Worm (Caenorhabditis elegans) whole organism, midembryonic: ENCODE data around the gene sto-5.

Source experiments
- T22C8.4 ChIP-seq: fragments of 200-800 bp; sonication (Bioruptor generic); IDR thresholded peaks from 2 replicates; pipeline ENCODE4 v1.3.6; 2022; ENCODE audit warnings: missing genetic modification characterization, missing compliant biosample characterization
- cog-1 ChIP-seq: sonication (generic microtip); optimal IDR thresholded peaks from 2 replicates; lab custom pipeline; 2016; ENCODE audit warnings: missing genetic modification characterization, missing compliant biosample characterization
- flt-1 ChIP-seq: fragments of 200-800 bp; sonication (Bioruptor generic); IDR thresholded peaks from 2 replicates; pipeline ENCODE4 v1.3.6; 2022; ENCODE audit warnings: missing genetic modification characterization, missing compliant biosample characterization
- klf-2 ChIP-seq: fragments of 200-800 bp; sonication (Bioruptor generic); conservative IDR thresholded peaks from 2 replicates; pipeline ENCODE4 v1.3.6; 2022; ENCODE audit warnings: missing genetic modification reagents, missing genetic modification characterization, missing compliant biosample characterization
- med-1 ChIP-seq: sonication (generic microtip); optimal IDR thresholded peaks from 2 replicates; lab custom pipeline; 2017; ENCODE audit warnings: missing genetic modification characterization, mild to moderate bottlenecking, missing compliant biosample characterization, antibody characterized with exemption, missing genetic modification reagents; ENCODE audit not compliant: insufficient read depth
- ref-1 ChIP-seq: fragments of 200-800 bp; sonication (Bioruptor generic); conservative IDR thresholded peaks from 2 replicates; pipeline ENCODE4 v1.3.6; 2022; ENCODE audit warnings: missing genetic modification reagents, missing genetic modification characterization, missing compliant biosample characterization
- tab-1 ChIP-seq: fragments of 200-800 bp; sonication (Bioruptor generic); IDR thresholded peaks from 2 replicates; pipeline ENCODE4 v1.3.6; 2022; ENCODE audit warnings: missing genetic modification characterization, missing compliant biosample characterization
- ztf-23 ChIP-seq: fragments of 200-800 bp; sonication (Bioruptor generic); IDR thresholded peaks from 2 replicates; pipeline ENCODE4 v1.3.6; 2022; ENCODE audit warnings: missing genetic modification reagents, missing genetic modification characterization, missing compliant biosample characterization
- ztf-29 ChIP-seq: fragments of 200-800 bp; sonication (Bioruptor generic); IDR thresholded peaks from 2 replicates; pipeline ENCODE4 v1.3.6; 2022; ENCODE audit warnings: missing genetic modification reagents, missing genetic modification characterization, missing compliant biosample characterization

sto-5 gene

ce11 chrX:16792700-16793176 is 32.5 kb downstream of the sto-5 start, which contains the start of gene got-1.2:
TSS of gene got-1.2 (minus strand) at chrX:16793126.
- TF ChIP-seq ztf-23 (GFP tag; lab: Robert Waterston, UW) (no peak), tab-1 (0 out of 2 replicates have a peak, but pooled peaks have one; percentile 14)

ce11 chrX:16787152-16787551 is 38.1 kb downstream of the sto-5 start:
- no peak for TF ChIP-seq ztf-23 (GFP tag; lab: Robert Waterston, UW)
- no peak for TF ChIP-seq ref-1 (GFP tag; lab: Robert Waterston, UW)
- TF ChIP-seq flt-1 (GFP tag; lab: Robert Waterston, UW), result no peak
- no peak for TF ChIP-seq ztf-29 (GFP tag; lab: Robert Waterston, UW)
- TF ChIP-seq tab-1, result no peak
- TF ChIP-seq cog-1 (tag; lab: Kevin White, UChicago), result no peak

ce11 chrX:16786021-16786488 is 39.2 kb downstream of the sto-5 start, which contains the start of gene T01C8.2:
TSS of gene T01C8.2 (plus strand) at chrX:16786438.
- TF ChIP-seq med-1 (GFP tag; lab: Kevin White, UChicago), result no peak
- no peak for TF ChIP-seq tab-1
- no peak for TF ChIP-seq klf-2 (GFP tag; lab: Robert Waterston, UW)
- TF ChIP-seq ztf-29 (GFP tag; lab: Robert Waterston, UW), result no peak
- TF ChIP-seq cog-1 (tag; lab: Kevin White, UChicago), result no peak
- TF ChIP-seq ztf-23 (GFP tag; lab: Robert Waterston, UW), result no peak
- TF ChIP-seq T22C8.4 (GFP tag; lab: Robert Waterston, UW), result no peak
- TF ChIP-seq ref-1 (GFP tag; lab: Robert Waterston, UW), result no peak
- no peak for TF ChIP-seq flt-1 (GFP tag; lab: Robert Waterston, UW)

- TF ChIP-seq ztf-29 (GFP tag; lab: Robert Waterston, UW), result no peak
- no peak for TF ChIP-seq ref-1 (GFP tag; lab: Robert Waterston, UW)
- no peak for TF ChIP-seq tab-1
- no peak for TF ChIP-seq T22C8.4 (GFP tag; lab: Robert Waterston, UW)
- no peak for TF ChIP-seq ztf-23 (GFP tag; lab: Robert Waterston, UW)
- no peak for TF ChIP-seq med-1 (GFP tag; lab: Kevin White, UChicago)
- TF ChIP-seq flt-1 (GFP tag; lab: Robert Waterston, UW), result no peak
- no peak for TF ChIP-seq cog-1 (tag; lab: Kevin White, UChicago)
- no peak for TF ChIP-seq klf-2 (GFP tag; lab: Robert Waterston, UW)
Observed at ce11 chrX:16784038-16784437, 41.2 kb downstream of the sto-5 start.

DNA sequence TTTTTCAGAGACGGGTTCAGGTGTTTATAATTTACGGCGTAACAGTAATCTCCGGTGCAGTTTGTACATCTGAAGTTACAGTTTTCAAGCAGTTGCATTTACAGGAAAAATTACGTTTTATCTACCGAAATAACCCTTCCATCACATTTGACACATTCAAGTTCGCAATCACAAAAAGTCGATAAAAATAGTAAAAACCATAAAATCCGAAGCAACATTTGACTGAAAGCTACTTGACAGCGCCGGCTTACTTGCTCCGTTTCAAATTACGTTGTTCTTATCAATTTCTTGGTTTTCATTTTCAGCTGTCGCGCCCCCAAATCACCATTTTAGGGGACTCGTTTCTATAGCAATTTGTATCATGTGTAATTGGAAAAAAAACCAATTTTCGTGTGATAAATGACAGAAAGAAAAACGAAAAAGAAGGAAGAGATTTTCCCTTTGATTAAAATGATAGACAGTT is 42.4 kb downstream of the sto-5 start, which contains the start of gene T01C8.3:
T01C8.3 (minus strand) TSS at position 413 of the 463 bp plus-strand sequence.
- no peak for TF ChIP-seq T22C8.4 (GFP tag; lab: Robert Waterston, UW)
- TF ChIP-seq cog-1 (tag; lab: Kevin White, UChicago), result no peak
- TF ChIP-seq tab-1, result no peak
- no peak for TF ChIP-seq ref-1 (GFP tag; lab: Robert Waterston, UW)
- TF ChIP-seq klf-2 (GFP tag; lab: Robert Waterston, UW), result no peak
- TF ChIP-seq ztf-29 (GFP tag; lab: Robert Waterston, UW), result no peak
- no peak for TF ChIP-seq ztf-23 (GFP tag; lab: Robert Waterston, UW)
- no peak for TF ChIP-seq flt-1 (GFP tag; lab: Robert Waterston, UW)
- TF ChIP-seq med-1 (GFP tag; lab: Kevin White, UChicago), result no peak

DNA sequence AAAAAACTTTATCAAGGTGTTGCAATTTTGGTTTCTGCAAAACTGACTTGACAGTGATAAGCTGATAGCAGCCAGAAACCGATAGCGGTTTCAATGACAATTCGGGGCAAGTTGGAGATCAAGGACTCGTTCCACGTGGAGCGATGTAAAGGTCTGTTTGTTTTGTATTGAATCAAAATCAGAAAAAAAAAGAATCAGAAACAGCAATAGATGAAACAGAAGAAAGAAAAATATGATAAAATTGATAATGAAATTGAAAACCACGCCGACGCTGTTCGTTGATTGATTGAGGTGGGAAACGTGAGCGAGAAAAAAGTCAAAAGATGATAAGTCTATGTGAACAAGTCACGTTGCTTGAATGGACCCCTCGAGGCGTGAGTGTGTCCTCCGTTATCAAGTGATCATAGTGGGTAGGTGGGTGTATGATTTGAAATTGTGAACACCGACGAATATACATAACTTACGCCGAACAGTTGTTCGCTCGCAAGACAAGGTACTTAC is 49.9 kb downstream of the sto-5 start:
- TF ChIP-seq klf-2 (GFP tag; lab: Robert Waterston, UW), result no peak
- TF ChIP-seq flt-1 (GFP tag; lab: Robert Waterston, UW), result no peak
- TF ChIP-seq med-1 (GFP tag; lab: Kevin White, UChicago), result no peak
- no peak for TF ChIP-seq cog-1 (tag; lab: Kevin White, UChicago)
- TF ChIP-seq tab-1, result no peak
- TF ChIP-seq ztf-23 (GFP tag; lab: Robert Waterston, UW), result no peak
- TF ChIP-seq ztf-29 (GFP tag; lab: Robert Waterston, UW), result no peak
- TF ChIP-seq ref-1 (GFP tag; lab: Robert Waterston, UW), result no peak
- TF ChIP-seq T22C8.4 (GFP tag; lab: Robert Waterston, UW), result no peak

ce11 chrX:16773421-16773820 is 51.8 kb downstream of the sto-5 start:
- TF ChIP-seq ztf-29 (GFP tag; lab: Robert Waterston, UW), result no peak
- no peak for TF ChIP-seq klf-2 (GFP tag; lab: Robert Waterston, UW)
- TF ChIP-seq tab-1, result no peak
- no peak for TF ChIP-seq ztf-23 (GFP tag; lab: Robert Waterston, UW)
- no peak for TF ChIP-seq flt-1 (GFP tag; lab: Robert Waterston, UW)
- TF ChIP-seq cog-1 (tag; lab: Kevin White, UChicago), result no peak
- TF ChIP-seq ref-1 (GFP tag; lab: Robert Waterston, UW), result no peak
- no peak for TF ChIP-seq med-1 (GFP tag; lab: Kevin White, UChicago)
- TF ChIP-seq T22C8.4 (GFP tag; lab: Robert Waterston, UW), result no peak

- TF ChIP-seq tab-1, result no peak
- no peak for TF ChIP-seq flt-1 (GFP tag; lab: Robert Waterston, UW)
- TF ChIP-seq klf-2 (GFP tag; lab: Robert Waterston, UW), result no peak
- TF ChIP-seq T22C8.4 (GFP tag; lab: Robert Waterston, UW), result no peak
Observed at ce11 chrX:16772112-16772731, 53.0 kb downstream of the sto-5 start.

ce11 chrX:16770919-16771318 is 54.3 kb downstream of the sto-5 start:
- 0 out of 2 replicates have a peak, but pooled peaks have one; percentile 22 for TF ChIP-seq tab-1
- no peak for TF ChIP-seq ref-1 (GFP tag; lab: Robert Waterston, UW)
- TF ChIP-seq ztf-23 (GFP tag; lab: Robert Waterston, UW), result peak; percentile 57; the same call in 1 of the 2 replicates
